Fruit fly (Drosophila melanogaster): ENCODE measurements around the gene Trmt61.

Trmt61 gene

dm6 chr3R:26058066-26058465 is 1.2 kb upstream of the Trmt61 start, which contains the start of the genes PIG-P and Tcs6 (continued):
- no peak for TF ChIP-seq CG1529 (GFP tag; optimal IDR thresholded peaks at IDR 0.05)
- TF ChIP-seq MBD-R2 (GFP tag; IDR thresholded peaks at IDR 0.05) = peak; percentile 28; the same call in 1 of the 2 replicates
- no peak for TF ChIP-seq CG15601 (tag; optimal IDR thresholded peaks at IDR 0.05)
- no peak for TF ChIP-seq sima (GFP tag; optimal IDR thresholded peaks at IDR 0.05)
- TF ChIP-seq wek (GFP tag; optimal IDR thresholded peaks at IDR 0.05) = no peak
- TF ChIP-seq Ets97D (GFP tag; optimal IDR thresholded peaks at IDR 0.05) = peak; percentile 41
- TF ChIP-seq kni (GFP tag; optimal IDR thresholded peaks at IDR 0.05) = no peak
- TF ChIP-seq Six4 (GFP tag; optimal IDR thresholded peaks at IDR 0.05) = no peak
- TF ChIP-seq jumu (GFP tag; optimal IDR thresholded peaks at IDR 0.05) = no peak
- TF ChIP-seq Ptx1 (GFP tag; IDR thresholded peaks at IDR 0.05) = no peak
- TF ChIP-seq br (optimal IDR thresholded peaks at IDR 0.05) = no peak
- TF ChIP-seq jigr1 (GFP tag; IDR thresholded peaks at IDR 0.05) = no peak
- TF ChIP-seq ato (GFP tag; IDR thresholded peaks at IDR 0.05; ENCODE audit: partially characterized antibody) = no peak
- TF ChIP-seq CG17912 (GFP tag; optimal IDR thresholded peaks at IDR 0.05) = no peak
- TF ChIP-seq shn (GFP tag; optimal IDR thresholded peaks at IDR 0.05) = no peak
- TF ChIP-seq ttk (GFP tag; IDR thresholded peaks at IDR 0.05) = no peak
- TF ChIP-seq CG1792 (GFP tag; optimal IDR thresholded peaks at IDR 0.05) = no peak
- no peak for TF ChIP-seq CG8089 (GFP tag; optimal IDR thresholded peaks at IDR 0.05)
- TF ChIP-seq B-H1 (GFP tag; IDR thresholded peaks at IDR 0.05) = no peak
- no peak for TF ChIP-seq nerfin-1 (tag; optimal IDR thresholded peaks at IDR 0.05)
- no peak for TF ChIP-seq pum (GFP tag; optimal IDR thresholded peaks at IDR 0.05)
- no peak for TF ChIP-seq CG10209 (GFP tag; optimal IDR thresholded peaks at IDR 0.05)
- no peak for TF ChIP-seq mld (GFP tag; IDR thresholded peaks at IDR 0.05; ENCODE audit: partially characterized antibody)
- TF ChIP-seq CG17612 (GFP tag; IDR thresholded peaks at IDR 0.05) = no peak
- no peak for TF ChIP-seq Awh (GFP tag; IDR thresholded peaks at IDR 0.05)
- TF ChIP-seq gfzf (GFP tag; optimal IDR thresholded peaks at IDR 0.05) = no peak
- TF ChIP-seq Hr78 (GFP tag; optimal IDR thresholded peaks at IDR 0.05) = no peak
- TF ChIP-seq crp (GFP tag; optimal IDR thresholded peaks at IDR 0.05) = peak; percentile 56 to 90
- TF ChIP-seq slp2 (GFP tag; optimal IDR thresholded peaks at IDR 0.05) = no peak
- no peak for TF ChIP-seq zfh1 (GFP tag; IDR thresholded peaks at IDR 0.05)
- TF ChIP-seq Dp (GFP tag; optimal IDR thresholded peaks at IDR 0.05) = peak; percentile 53
- TF ChIP-seq CG7372 (GFP tag; IDR thresholded peaks at IDR 0.05) = no peak
- no peak for TF ChIP-seq sens-2 (GFP tag; IDR thresholded peaks at IDR 0.05)
- TF ChIP-seq CG10979 (tag; optimal IDR thresholded peaks at IDR 0.05) = no peak
- TF ChIP-seq H2.0 (GFP tag; IDR thresholded peaks at IDR 0.05) = no peak
- no peak for TF ChIP-seq HHEX (GFP tag; optimal IDR thresholded peaks at IDR 0.05)
- no peak for TF ChIP-seq CHES-1-like (GFP tag; optimal IDR thresholded peaks at IDR 0.05)
- no peak for TF ChIP-seq CG11723 (GFP tag; optimal IDR thresholded peaks at IDR 0.05)
- no peak for TF ChIP-seq Atf6 (GFP tag; IDR thresholded peaks at IDR 0.05)
- TF ChIP-seq CG10267 (tag; optimal IDR thresholded peaks at IDR 0.05) = peak; percentile 34
- peak; percentile 26 for TF ChIP-seq stwl (tag; optimal IDR thresholded peaks at IDR 0.05)
- TF ChIP-seq CG14441 (GFP tag; IDR thresholded peaks at IDR 0.05) = no peak
- no peak for TF ChIP-seq Taf1 (GFP tag; IDR thresholded peaks at IDR 0.05)
- no peak for TF ChIP-seq Blimp-1 (GFP tag; optimal IDR thresholded peaks at IDR 0.05)
- TF ChIP-seq Med (GFP tag) = no peak
- peak; percentile 58 for TF ChIP-seq E2f2 (GFP tag; IDR thresholded peaks at IDR 0.05)
- TF ChIP-seq MESR4 (GFP tag; optimal IDR thresholded peaks at IDR 0.05) = peak; percentile 22
- no peak for TF ChIP-seq salm (tag; optimal IDR thresholded peaks at IDR 0.05)
- no peak for TF ChIP-seq D19B (GFP tag; optimal IDR thresholded peaks at IDR 0.05)
- TF ChIP-seq CG14050 (GFP tag; IDR thresholded peaks at IDR 0.05) = no peak
- no peak for TF ChIP-seq CG11398 (GFP tag; optimal IDR thresholded peaks at IDR 0.05)
- no peak for TF ChIP-seq CG1647 (GFP tag; optimal IDR thresholded peaks at IDR 0.05)
